Fruit fly (Drosophila melanogaster): ENCODE results near the gene CG8892.

- TF ChIP-seq CG8478 (optimal IDR thresholded peaks at IDR 0.05) (no peak), pan (optimal IDR thresholded peaks at IDR 0.05) (no peak), Dll (optimal IDR thresholded peaks at IDR 0.05) (no peak), usp (GFP tag; optimal IDR thresholded peaks at IDR 0.05) (no peak), psq (optimal IDR thresholded peaks at IDR 0.05) (no peak), EcR (GFP tag; optimal IDR thresholded peaks at IDR 0.05) (peak in 1 of 2 experiments; percentile 32)
Measured at dm6 chr2L:5002711-5003402, 21.5 kb upstream of the CG8892 start.

Measured in whole organism.